Worm (Caenorhabditis elegans) whole organism, mixed stage, embryonic: Measurements from ENCODE around the gene mks-5.

Experiments
- M03D4.4 ChIP-seq: sonication (generic microtip); optimal IDR thresholded peaks from 2 replicates; lab custom pipeline; 2017; ENCODE audit warnings: mild to moderate bottlenecking, missing genetic modification characterization, missing compliant biosample characterization
- bed-3 ChIP-seq: fragments of 200-800 bp; sonication (Bioruptor generic); optimal IDR thresholded peaks from 3 replicates; lab custom pipeline; 2018; ENCODE audit warnings: mild to moderate bottlenecking, missing genetic modification characterization, moderate library complexity, missing compliant biosample characterization
- blmp-1 ChIP-seq: fragments of 150-350 bp; optimal IDR thresholded peaks from 2 replicates; lab custom pipeline; 2014; ENCODE audit warnings: missing biosample characterization, missing genetic modification characterization
- ceh-39 ChIP-seq: fragments of 150-350 bp; optimal IDR thresholded peaks from 2 replicates; lab custom pipeline; 2014; ENCODE audit warnings: missing biosample characterization, missing genetic modification characterization
- ceh-43 ChIP-seq: fragments of 200-800 bp; sonication (Bioruptor generic); optimal IDR thresholded peaks from 2 replicates; lab custom pipeline; 2018; ENCODE audit warnings: mild to moderate bottlenecking, missing genetic modification characterization, moderate library complexity, missing compliant biosample characterization
- ces-1 ChIP-seq: fragments of 150-350 bp; optimal IDR thresholded peaks from 2 replicates; lab custom pipeline; 2014; ENCODE audit warnings: missing biosample characterization, missing genetic modification reagents, missing genetic modification characterization
- cnd-1 ChIP-seq: fragments of 200-800 bp; sonication (Bioruptor generic); optimal IDR thresholded peaks from 2 replicates; lab custom pipeline; 2018; ENCODE audit warnings: mild to moderate bottlenecking, missing genetic modification characterization, missing compliant biosample characterization
- drap-1 ChIP-seq: fragments of 200-800 bp; sonication (Bioruptor generic); optimal IDR thresholded peaks from 3 replicates; lab custom pipeline; 2018; ENCODE audit warnings: mild to moderate bottlenecking, missing genetic modification characterization, missing compliant biosample characterization
- elt-1 ChIP-seq: sonication (generic microtip); optimal IDR thresholded peaks from 2 replicates; lab custom pipeline; 2017; ENCODE audit warnings: missing genetic modification characterization, mild to moderate bottlenecking, missing compliant biosample characterization, antibody characterized with exemption, moderate library complexity, borderline replicate concordance; ENCODE audit not compliant: insufficient read depth
- elt-3 ChIP-seq: fragments of 150-350 bp; optimal IDR thresholded peaks from 2 replicates; lab custom pipeline; 2014; ENCODE audit warnings: missing biosample characterization, missing genetic modification characterization
- flh-1 ChIP-seq: fragments of 200-800 bp; sonication (Bioruptor generic); optimal IDR thresholded peaks from 2 replicates; lab custom pipeline; 2018; ENCODE audit warnings: mild to moderate bottlenecking, missing genetic modification characterization, moderate library complexity, missing compliant biosample characterization
- ham-2 ChIP-seq: fragments of 200-800 bp; sonication (Bioruptor generic); optimal IDR thresholded peaks from 2 replicates; lab custom pipeline; 2018; ENCODE audit warnings: mild to moderate bottlenecking, missing genetic modification characterization, missing compliant biosample characterization
- hlh-1 ChIP-seq: fragments of 150-350 bp; optimal IDR thresholded peaks from 2 replicates; lab custom pipeline; 2014; ENCODE audit warnings: missing biosample characterization, missing genetic modification reagents, missing genetic modification characterization
- lin-13 ChIP-seq: fragments of 150-350 bp; optimal IDR thresholded peaks from 2 replicates; lab custom pipeline; 2014; ENCODE audit warnings: missing biosample characterization, missing genetic modification characterization
- lin-32 ChIP-seq: fragments of 200-800 bp; sonication (Bioruptor generic); optimal IDR thresholded peaks from 2 replicates; lab custom pipeline; 2018; ENCODE audit warnings: mild to moderate bottlenecking, missing genetic modification characterization, missing compliant biosample characterization
- mab-5 ChIP-seq: fragments of 150-350 bp; optimal IDR thresholded peaks from 2 replicates; lab custom pipeline; 2014; ENCODE audit warnings: missing biosample characterization, missing genetic modification characterization
- mep-1 ChIP-seq: fragments of 150-350 bp; optimal IDR thresholded peaks from 2 replicates; lab custom pipeline; 2017; ENCODE audit warnings: missing biosample characterization, missing genetic modification reagents, missing genetic modification characterization, inconsistent platforms
- mls-2 ChIP-seq: sonication (generic microtip); optimal IDR thresholded peaks from 2 replicates; lab custom pipeline; 2016; ENCODE audit warnings: mild to moderate bottlenecking, missing genetic modification characterization, moderate library complexity, missing compliant biosample characterization
- nhr-12 ChIP-seq: fragments of 150-350 bp; optimal IDR thresholded peaks from 2 replicates; lab custom pipeline; 2014; ENCODE audit warnings: missing biosample characterization, missing genetic modification characterization
- nhr-2 ChIP-seq: fragments of 150-350 bp; optimal IDR thresholded peaks from 2 replicates; lab custom pipeline; 2014; ENCODE audit warnings: missing biosample characterization, missing genetic modification characterization
- nhr-237 ChIP-seq: fragments of 150-350 bp; optimal IDR thresholded peaks from 2 replicates; lab custom pipeline; 2014; ENCODE audit warnings: missing biosample characterization, missing genetic modification characterization
- nhr-76 ChIP-seq: sonication (generic microtip); optimal IDR thresholded peaks from 2 replicates; lab custom pipeline; 2017; ENCODE audit warnings: missing biosample characterization, missing genetic modification characterization
- pha-4 ChIP-seq: fragments of 150-350 bp; optimal IDR thresholded peaks from 2 replicates; lab custom pipeline; 2018; ENCODE audit warnings: missing biosample characterization, missing genetic modification reagents, missing genetic modification characterization
- sem-2 ChIP-seq: fragments of 200-800 bp; sonication (Bioruptor generic); optimal IDR thresholded peaks from 2 replicates; lab custom pipeline; 2018; ENCODE audit warnings: mild to moderate bottlenecking, missing genetic modification characterization, missing compliant biosample characterization
- snpc-4 ChIP-seq: fragments of 150-350 bp; optimal IDR thresholded peaks from 2 replicates; lab custom pipeline; 2014; ENCODE audit warnings: missing biosample characterization, missing genetic modification characterization
- sptf-1 ChIP-seq: sonication (generic microtip); optimal IDR thresholded peaks from 2 replicates; lab custom pipeline; 2017; ENCODE audit warnings: mild to moderate bottlenecking, missing genetic modification characterization, moderate library complexity, missing compliant biosample characterization
- tbx-8 ChIP-seq: fragments of 200-800 bp; sonication (Bioruptor generic); optimal IDR thresholded peaks from 2 replicates; lab custom pipeline; 2018; ENCODE audit warnings: mild to moderate bottlenecking, missing genetic modification characterization, moderate library complexity, missing compliant biosample characterization
- unc-120 ChIP-seq: sonication (generic microtip); optimal IDR thresholded peaks from 2 replicates; lab custom pipeline; 2017; ENCODE audit warnings: missing genetic modification characterization, missing compliant biosample characterization; ENCODE audit not compliant: poor library complexity, severe bottlenecking
- unc-39 ChIP-seq: fragments of 150-350 bp; optimal IDR thresholded peaks from 2 replicates; lab custom pipeline; 2014; ENCODE audit warnings: missing biosample characterization, missing genetic modification characterization
- unc-62 ChIP-seq: fragments of 150-350 bp; optimal IDR thresholded peaks from 2 replicates; lab custom pipeline; 2014; ENCODE audit warnings: missing biosample characterization, missing genetic modification reagents, missing genetic modification characterization
- zip-8 ChIP-seq: fragments of 150-350 bp; optimal IDR thresholded peaks from 2 replicates; lab custom pipeline; 2014; ENCODE audit warnings: missing biosample characterization, missing genetic modification characterization

The mks-5 gene

ce11 chrII:10706038-10706437 lies 14.0 kb upstream of the mks-5 start:
- TF ChIP-seq nhr-2 (tag; lab: Kevin White, UChicago) = no peak
- TF ChIP-seq mep-1 (tag; lab: Kevin White, UChicago) = no peak
- no peak for TF ChIP-seq mab-5 (tag; lab: Kevin White, UChicago)
- TF ChIP-seq sem-2 (GFP tag; lab: Kevin White, UChicago) = no peak
- TF ChIP-seq ham-2 (GFP tag; lab: Kevin White, UChicago) = no peak
- no peak for TF ChIP-seq flh-1 (GFP tag; lab: Kevin White, UChicago)
- no peak for TF ChIP-seq unc-120 (tag; lab: Kevin White, UChicago)
- TF ChIP-seq lin-13 = no peak
- no peak for TF ChIP-seq cnd-1 (tag; lab: Kevin White, UChicago)
- no peak for TF ChIP-seq nhr-12 (tag; lab: Kevin White, UChicago)
- no peak for TF ChIP-seq hlh-1
- no peak for TF ChIP-seq ceh-43 (GFP tag; lab: Kevin White, UChicago)
- no peak for TF ChIP-seq unc-62 (GFP tag; lab: Kevin White, UChicago)
- no peak for TF ChIP-seq lin-32
- no peak for TF ChIP-seq sptf-1 (tag; lab: Kevin White, UChicago)
- no peak for TF ChIP-seq tbx-8 (GFP tag; lab: Kevin White, UChicago)
- no peak for TF ChIP-seq pha-4 (tag; lab: Kevin White, UChicago)

- TF ChIP-seq pha-4 (tag; lab: Kevin White, UChicago) = no peak
- no peak for TF ChIP-seq ces-1 (GFP tag; lab: Kevin White, UChicago)
- TF ChIP-seq unc-39 (tag; lab: Kevin White, UChicago) = no peak
- no peak for TF ChIP-seq zip-8 (tag; lab: Kevin White, UChicago)
- no peak for TF ChIP-seq mep-1 (tag; lab: Kevin White, UChicago)
- no peak for TF ChIP-seq lin-32
- no peak for TF ChIP-seq cnd-1 (tag; lab: Kevin White, UChicago)
- TF ChIP-seq mls-2 = no peak
- no peak for TF ChIP-seq ceh-39 (tag; lab: Kevin White, UChicago)
- TF ChIP-seq nhr-237 (tag; lab: Kevin White, UChicago) = no peak
- no peak for TF ChIP-seq sem-2 (GFP tag; lab: Kevin White, UChicago)
- no peak for TF ChIP-seq elt-1 (tag; lab: Kevin White, UChicago)
- no peak for TF ChIP-seq unc-120 (tag; lab: Kevin White, UChicago)
- TF ChIP-seq nhr-12 (tag; lab: Kevin White, UChicago) = no peak
Observed at ce11 chrII:10706901-10707300, 13.1 kb upstream of the mks-5 start, which contains the start of gene col-80. TSS of gene col-80 (plus strand) at chrII:10707201.

- no peak for TF ChIP-seq nhr-76 (tag; lab: Kevin White, UChicago)
- no peak for TF ChIP-seq blmp-1
- no peak for TF ChIP-seq unc-62 (GFP tag; lab: Kevin White, UChicago)
- TF ChIP-seq drap-1 (GFP tag; lab: Kevin White, UChicago) = no peak
- TF ChIP-seq snpc-4 (tag; lab: Kevin White, UChicago) = no peak
- TF ChIP-seq nhr-12 (tag; lab: Kevin White, UChicago) = no peak
- TF ChIP-seq cnd-1 (tag; lab: Kevin White, UChicago) = no peak
- no peak for TF ChIP-seq nhr-2 (tag; lab: Kevin White, UChicago)
- TF ChIP-seq ceh-39 (tag; lab: Kevin White, UChicago) = no peak
- no peak for TF ChIP-seq M03D4.4 (tag; lab: Kevin White, UChicago)
- no peak for TF ChIP-seq bed-3 (GFP tag; lab: Kevin White, UChicago)
- no peak for TF ChIP-seq elt-3 (tag; lab: Kevin White, UChicago)
- TF ChIP-seq ham-2 (GFP tag; lab: Kevin White, UChicago) = no peak
- no peak for TF ChIP-seq unc-39 (tag; lab: Kevin White, UChicago)
- TF ChIP-seq sem-2 (GFP tag; lab: Kevin White, UChicago) = no peak
Observed at ce11 chrII:10707439-10708096, 12.5 kb upstream of the mks-5 start.

ce11 chrII:10708660-10709059 lies 11.4 kb upstream of the mks-5 start, which contains the start of gene bli-1:
TSS of gene bli-1 (plus strand) at chrII:10708960.
- TF ChIP-seq mls-2 = no peak
- no peak for TF ChIP-seq nhr-76 (tag; lab: Kevin White, UChicago)
- TF ChIP-seq cnd-1 (tag; lab: Kevin White, UChicago) = no peak
- TF ChIP-seq bed-3 (GFP tag; lab: Kevin White, UChicago) = no peak
- TF ChIP-seq sptf-1 (tag; lab: Kevin White, UChicago) = no peak
- TF ChIP-seq ceh-39 (tag; lab: Kevin White, UChicago) = no peak
- no peak for TF ChIP-seq snpc-4 (tag; lab: Kevin White, UChicago)
- TF ChIP-seq, all 35 proteins: peak for 0
